Fruit fly (Drosophila melanogaster): Measurements from ENCODE around the gene CG14995.

dm6 chr3L:4121589-4121988 lies 18.5 kb upstream of the CG14995 start:
- TF ChIP-seq CG8478 (optimal IDR thresholded peaks at IDR 0.05) (no peak), usp (GFP tag; optimal IDR thresholded peaks at IDR 0.05) (no peak), EcR (GFP tag; optimal IDR thresholded peaks at IDR 0.05) (no peak), pan (optimal IDR thresholded peaks at IDR 0.05) (no peak)

Data from whole organism.